Worm (Caenorhabditis elegans) whole organism, L1 larva: ENCODE results near the gene mrps-14.

Experiments
- C04F5.9 ChIP-seq: sonication (generic microtip); optimal IDR thresholded peaks from 2 replicates; lab custom pipeline; 2016; ENCODE audit warnings: missing genetic modification characterization, missing compliant biosample characterization
- ama-1 ChIP-seq: fragments of 150-350 bp; optimal IDR thresholded peaks from 2 replicates; lab custom pipeline; 2014
- ceh-82 ChIP-seq, 3 experiments: fragments of 150-350 bp in 1 of 3; sonication (generic microtip) in 2 of 3; optimal IDR thresholded peaks; 2 replicates each; lab custom pipeline; 2014 to 2017; ENCODE audit warnings: missing biosample characterization in 3 of 3, missing genetic modification characterization in 3 of 3
- efl-1 ChIP-seq, 4 experiments: fragments of 150-350 bp; optimal IDR thresholded peaks in 3 of 4; peaks in 1 of 4; 1 replicate in 1 of 4; 2 replicates in 3 of 4; lab custom pipeline; 2014; ENCODE audit warnings: missing biosample characterization in 2 of 4, missing genetic modification characterization in 2 of 4, missing genetic modification reagents in 2 of 4
- egl-27 ChIP-seq, 2 experiments: fragments of 150-350 bp in 1 of 2; sonication (generic microtip); optimal IDR thresholded peaks; 3 replicates each; lab custom pipeline; 2017 to 2018; ENCODE audit warnings: missing biosample characterization in 2 of 2, missing genetic modification characterization in 2 of 2, missing genetic modification reagents in 2 of 2
- fkh-8 ChIP-seq: sonication (generic microtip); optimal IDR thresholded peaks from 2 replicates; lab custom pipeline; 2016; ENCODE audit warnings: mild to moderate bottlenecking, missing genetic modification characterization, missing compliant biosample characterization
- jun-1 ChIP-seq: fragments of 150-350 bp; optimal IDR thresholded peaks from 2 replicates; lab custom pipeline; 2014; ENCODE audit warnings: missing biosample characterization, missing genetic modification reagents, missing genetic modification characterization
- lin-39 ChIP-seq: fragments of 150-350 bp; optimal IDR thresholded peaks from 2 replicates; lab custom pipeline; 2014; ENCODE audit warnings: missing biosample characterization, missing genetic modification reagents, missing genetic modification characterization
- mdl-1 ChIP-seq, 2 experiments: fragments of 150-350 bp; optimal IDR thresholded peaks; 2 replicates each; lab custom pipeline; 2014 to 2017; ENCODE audit warnings: missing biosample characterization in 2 of 2, missing genetic modification characterization in 2 of 2, inconsistent platforms in 1 of 2
- nhr-90 ChIP-seq: sonication (generic microtip); optimal IDR thresholded peaks from 2 replicates; lab custom pipeline; 2016; ENCODE audit warnings: mild to moderate bottlenecking, missing genetic modification characterization, missing compliant biosample characterization; ENCODE audit not compliant: poor library complexity
- pqm-1 ChIP-seq: sonication (generic microtip); optimal IDR thresholded peaks from 3 replicates; lab custom pipeline; 2017; ENCODE audit warnings: missing biosample characterization, missing genetic modification characterization
- skn-1 ChIP-seq: fragments of 150-350 bp; optimal IDR thresholded peaks from 2 replicates; lab custom pipeline; 2014; ENCODE audit warnings: missing biosample characterization, missing genetic modification characterization
- unc-62 ChIP-seq: fragments of 150-350 bp; optimal IDR thresholded peaks from 2 replicates; lab custom pipeline; 2014; ENCODE audit warnings: missing biosample characterization, missing genetic modification reagents, missing genetic modification characterization

DNA sequence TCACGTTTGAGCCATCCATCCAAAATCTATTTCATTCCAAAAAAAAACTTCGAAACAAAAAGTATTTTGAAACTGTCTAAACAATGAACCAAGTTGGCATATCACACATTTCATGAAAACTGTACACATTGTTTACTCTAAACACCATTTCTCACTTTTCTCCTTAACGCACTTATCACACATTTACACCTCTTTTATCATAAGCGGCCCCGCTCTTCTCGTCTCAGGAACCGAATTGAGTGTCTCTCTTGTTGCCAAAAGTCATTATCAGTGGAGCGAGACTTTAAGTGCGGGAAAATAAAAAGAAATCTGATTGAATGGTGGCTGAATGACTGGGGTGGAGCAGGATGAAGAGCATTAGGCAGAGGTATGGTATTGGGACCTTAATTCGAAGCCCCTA is 10.4 kb downstream of the mrps-14 start:
- TF ChIP-seq efl-1 (optimal IDR thresholded peaks at IDR 0.05; lab: Kevin White, UChicago) (no peak), efl-1 (GFP tag; optimal IDR thresholded peaks at IDR 0.05 in 1 of 2; lab: Kevin White, UChicago) (no peak), ama-1 (lab: Kevin White, UChicago) (no peak), lin-39 (tag; lab: Kevin White, UChicago) (no peak), nhr-90 (tag; lab: Kevin White, UChicago) (no peak), unc-62 (GFP tag; lab: Kevin White, UChicago) (no peak), C04F5.9 (tag; lab: Kevin White, UChicago) (no peak), egl-27 (tag; optimal IDR thresholded peaks at IDR 0.05; lab: Kevin White, UChicago) (no peak), skn-1 (no peak), mdl-1 (tag; optimal IDR thresholded peaks at IDR 0.05; lab: Kevin White, UChicago) (no peak), fkh-8 (tag; lab: Kevin White, UChicago) (no peak), jun-1 (tag; lab: Kevin White, UChicago) (no peak), ceh-82 (tag; optimal IDR thresholded peaks at IDR 0.05; lab: Kevin White, UChicago) (no peak), pqm-1 (no peak)
